Fruit fly (Drosophila melanogaster): ENCODE results near the gene Pfdn5.

The Pfdn5 gene

dm6 chr3R:22449871-22450424 lies 36.9 kb upstream of the Pfdn5 start:
- TF ChIP-seq Crg-1 (GFP tag; optimal IDR thresholded peaks at IDR 0.05) (no peak), CG1620 (GFP tag; optimal IDR thresholded peaks at IDR 0.05) (no peak), cnc (optimal IDR thresholded peaks at IDR 0.05) (no peak), toe (GFP tag; optimal IDR thresholded peaks at IDR 0.05) (no peak), ovo (GFP tag; optimal IDR thresholded peaks at IDR 0.05) (no peak), CG14711 (tag; optimal IDR thresholded peaks at IDR 0.05) (no peak), Hr96 (GFP tag; optimal IDR thresholded peaks at IDR 0.05) (no peak), CG33017 (tag; optimal IDR thresholded peaks at IDR 0.05) (no peak), CG7045 (GFP tag; optimal IDR thresholded peaks at IDR 0.05) (no peak), CG12768 (GFP tag; optimal IDR thresholded peaks at IDR 0.05) (no peak)

DNA sequence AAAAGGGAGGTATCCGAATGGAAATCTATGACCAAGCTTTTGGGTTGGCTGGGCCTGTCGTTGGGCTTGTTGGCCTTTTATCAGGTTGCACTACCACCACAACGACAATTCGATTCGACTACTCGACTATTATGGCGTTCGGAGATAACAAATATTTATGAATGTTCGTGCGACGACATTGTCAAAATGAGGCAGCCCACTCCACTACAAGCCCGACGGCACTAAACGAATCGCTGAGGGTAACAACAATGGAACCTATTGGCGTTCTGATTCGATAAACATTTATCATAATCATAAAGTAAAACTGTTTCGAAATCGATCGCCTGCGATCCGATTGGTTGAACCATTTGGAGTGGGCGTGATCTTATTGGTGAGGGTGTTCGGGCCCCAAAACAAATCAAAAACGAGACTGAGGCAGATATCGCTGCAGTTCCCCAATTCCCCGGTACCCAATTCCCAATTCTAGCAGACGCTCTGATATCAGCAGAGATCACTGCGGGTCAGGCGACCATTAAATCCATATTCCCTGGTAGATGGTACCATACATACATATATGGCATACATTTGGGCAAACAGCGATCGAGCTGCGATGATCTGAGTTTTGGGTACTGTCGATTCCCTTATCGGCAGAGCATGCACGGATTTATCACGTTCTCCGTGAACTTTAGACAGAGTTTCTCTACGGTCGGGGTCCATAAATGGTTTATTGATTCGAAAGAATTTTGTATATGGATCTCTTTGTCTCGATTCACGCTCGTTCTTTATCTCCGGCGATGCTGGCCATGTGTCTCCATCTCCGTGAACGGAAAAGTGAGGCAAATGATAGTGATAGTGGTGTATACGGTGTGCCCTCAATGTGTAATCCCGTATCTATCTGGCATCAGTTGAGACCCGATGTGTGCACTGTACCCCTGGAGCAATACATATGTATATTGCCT lies 32.2 kb upstream of the Pfdn5 start:
- TF ChIP-seq CG7045 (GFP tag; optimal IDR thresholded peaks at IDR 0.05) (no peak), cnc (optimal IDR thresholded peaks at IDR 0.05) (no peak), CG5204 (GFP tag; optimal IDR thresholded peaks at IDR 0.05) (no peak), CG33017 (tag; optimal IDR thresholded peaks at IDR 0.05) (no peak), kay (GFP tag; ENCODE audit: borderline replicate concordance) (peak; percentile 48), cic (GFP tag; optimal IDR thresholded peaks at IDR 0.05) (peak; percentile 1), pad (GFP tag; optimal IDR thresholded peaks at IDR 0.05) (no peak), Hr96 (GFP tag; optimal IDR thresholded peaks at IDR 0.05) (no peak), CG11617 (GFP tag; optimal IDR thresholded peaks at IDR 0.05) (no peak)

dm6 chr3R:22455335-22455985 lies 31.4 kb upstream of the Pfdn5 start:
- TF ChIP-seq CG33017 (tag; optimal IDR thresholded peaks at IDR 0.05) = no peak
- TF ChIP-seq CG7045 (GFP tag; optimal IDR thresholded peaks at IDR 0.05) = peak; percentile 34
- no peak for TF ChIP-seq pad (GFP tag; optimal IDR thresholded peaks at IDR 0.05)
- TF ChIP-seq CG12768 (GFP tag; optimal IDR thresholded peaks at IDR 0.05) = no peak
- TF ChIP-seq tj (GFP tag; optimal IDR thresholded peaks at IDR 0.05) = peak; percentile 13
- TF ChIP-seq CG11617 (GFP tag; optimal IDR thresholded peaks at IDR 0.05) = no peak
- peak; percentile 4 for TF ChIP-seq toe (GFP tag; optimal IDR thresholded peaks at IDR 0.05)
- no peak for TF ChIP-seq CG5204 (GFP tag; optimal IDR thresholded peaks at IDR 0.05)
- TF ChIP-seq cnc (optimal IDR thresholded peaks at IDR 0.05) = peak in 1 of 2 experiments; percentile 25
- no peak for TF ChIP-seq bab1 (GFP tag; optimal IDR thresholded peaks at IDR 0.05)
- no peak for TF ChIP-seq ovo (GFP tag; optimal IDR thresholded peaks at IDR 0.05)
- TF ChIP-seq CG1620 (GFP tag; optimal IDR thresholded peaks at IDR 0.05) = no peak
- TF ChIP-seq CG7101 (tag; optimal IDR thresholded peaks at IDR 0.05) = no peak

DNA sequence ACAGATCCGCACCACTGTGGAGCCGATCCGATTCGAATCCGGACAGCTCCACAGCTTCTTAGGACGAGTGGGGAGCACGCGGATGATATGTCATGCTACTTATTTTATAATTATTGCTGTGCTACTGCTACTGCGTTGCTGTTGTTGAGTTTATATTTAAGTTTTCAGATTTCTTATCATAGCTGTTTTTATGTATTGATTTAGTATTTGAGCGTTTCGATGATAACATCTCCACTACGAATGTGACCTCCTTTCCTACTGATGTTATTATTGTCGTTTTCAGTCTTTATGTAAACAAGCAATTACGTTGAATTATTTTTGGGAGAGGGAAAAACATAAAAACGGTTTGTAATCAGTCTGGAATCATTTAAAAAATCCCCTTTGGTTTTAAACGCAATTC lies 30.8 kb upstream of the Pfdn5 start:
- TF ChIP-seq toe (GFP tag; optimal IDR thresholded peaks at IDR 0.05) (no peak), CG1620 (GFP tag; optimal IDR thresholded peaks at IDR 0.05) (no peak), CG7045 (GFP tag; optimal IDR thresholded peaks at IDR 0.05) (no peak), Mnt (GFP tag; optimal IDR thresholded peaks at IDR 0.05) (no peak), bab1 (GFP tag; optimal IDR thresholded peaks at IDR 0.05) (no peak), Clk (GFP tag; optimal IDR thresholded peaks at IDR 0.05) (no peak), CG5204 (GFP tag; optimal IDR thresholded peaks at IDR 0.05) (no peak), CG33017 (tag; optimal IDR thresholded peaks at IDR 0.05) (no peak), CG7101 (tag; optimal IDR thresholded peaks at IDR 0.05) (no peak), CG12768 (GFP tag; optimal IDR thresholded peaks at IDR 0.05) (no peak), Crg-1 (GFP tag; optimal IDR thresholded peaks at IDR 0.05) (no peak), Hr96 (GFP tag; optimal IDR thresholded peaks at IDR 0.05) (no peak), kay (GFP tag; ENCODE audit: borderline replicate concordance) (no peak), tj (GFP tag; optimal IDR thresholded peaks at IDR 0.05) (no peak), pad (GFP tag; optimal IDR thresholded peaks at IDR 0.05) (no peak), ovo (GFP tag; optimal IDR thresholded peaks at IDR 0.05) (no peak)

- peak; percentile 61 to 73 for TF ChIP-seq cnc (optimal IDR thresholded peaks at IDR 0.05)
- TF ChIP-seq bab1 (GFP tag; optimal IDR thresholded peaks at IDR 0.05) = no peak
- TF ChIP-seq pad (GFP tag; optimal IDR thresholded peaks at IDR 0.05) = peak; percentile 37
- no peak for TF ChIP-seq CG11617 (GFP tag; optimal IDR thresholded peaks at IDR 0.05)
- TF ChIP-seq tj (GFP tag; optimal IDR thresholded peaks at IDR 0.05) = peak; percentile 4
- peak; percentile 16 for TF ChIP-seq Mnt (GFP tag; optimal IDR thresholded peaks at IDR 0.05)
- no peak for TF ChIP-seq Crg-1 (GFP tag; optimal IDR thresholded peaks at IDR 0.05)
- TF ChIP-seq kay (GFP tag; ENCODE audit: borderline replicate concordance) = peak; percentile 83
Observed at dm6 chr3R:22461673-22462585, 24.9 kb upstream of the Pfdn5 start, which contains the start of the genes Rpn7 and AP-2mu. Rpn7 (minus strand) TSS chr3R:22462054. AP-2mu (plus strand) TSS chr3R:22462455.

All from whole organism, adult.